Fruit fly (Drosophila melanogaster) whole organism, embryonic: ENCODE data around the gene CG3726.

ENCODE experiments used
- Blimp-1 ChIP-seq: fragments of 200-800 bp; sonication (Bioruptor generic); optimal IDR thresholded peaks from 3 replicates; lab custom pipeline; 2018; ENCODE audit warnings: missing biosample characterization, missing genetic modification characterization, mild to moderate bottlenecking, moderate library complexity, missing genetic modification reagents
- Bteb2 ChIP-seq: fragments of 200-800 bp; sonication (Bioruptor generic); optimal IDR thresholded peaks from 2 replicates; lab custom pipeline; 2016; ENCODE audit warnings: missing biosample characterization, missing genetic modification characterization
- CG10147 ChIP-seq: fragments of 200-800 bp; sonication (Bioruptor generic); optimal IDR thresholded peaks from 2 replicates; lab custom pipeline; 2019; ENCODE audit warnings: missing biosample characterization, mild to moderate bottlenecking, missing genetic modification characterization, moderate library complexity
- CG10959 ChIP-seq: fragments of 200-800 bp; sonication (Bioruptor generic); IDR thresholded peaks from 2 replicates; pipeline ENCODE4 v1.3.6; 2022; ENCODE audit warnings: missing biosample characterization, missing genetic modification characterization
- CG12155 ChIP-seq: fragments of 200-800 bp; sonication (Bioruptor generic); optimal IDR thresholded peaks from 3 replicates; lab custom pipeline; 2016; ENCODE audit warnings: missing biosample characterization, missing genetic modification characterization
- CG13894 ChIP-seq: fragments of 200-800 bp; sonication (Bioruptor generic); optimal IDR thresholded peaks from 3 replicates; lab custom pipeline; 2018; ENCODE audit warnings: missing biosample characterization, mild to moderate bottlenecking, missing genetic modification characterization, moderate library complexity
- CG14050 ChIP-seq: fragments of 200-800 bp; sonication (Bioruptor generic); IDR thresholded peaks from 3 replicates; pipeline ENCODE4 v1.3.6; 2022; ENCODE audit warnings: missing biosample characterization, missing genetic modification characterization
- CG1529 ChIP-seq: fragments of 200-800 bp; sonication (Bioruptor generic); optimal IDR thresholded peaks from 3 replicates; lab custom pipeline; 2018; ENCODE audit warnings: missing biosample characterization, missing genetic modification characterization
- CG1602 ChIP-seq: fragments of 200-800 bp; sonication (Bioruptor generic); optimal IDR thresholded peaks from 3 replicates; lab custom pipeline; 2016; ENCODE audit warnings: missing biosample characterization, missing genetic modification characterization
- CG1647 ChIP-seq: fragments of 200-800 bp; sonication (Bioruptor generic); optimal IDR thresholded peaks from 3 replicates; lab custom pipeline; 2016; ENCODE audit warnings: missing biosample characterization, missing genetic modification characterization
- CG17361 ChIP-seq: fragments of 200-800 bp; sonication (Bioruptor generic); IDR thresholded peaks from 3 replicates; pipeline ENCODE4 v1.3.6; 2022; ENCODE audit warnings: missing biosample characterization, missing genetic modification characterization
- CG17612 ChIP-seq: fragments of 200-800 bp; sonication (Bioruptor generic); IDR thresholded peaks from 2 replicates; pipeline ENCODE4 v1.3.6; 2022; ENCODE audit warnings: missing biosample characterization, missing genetic modification characterization
- CG2678 ChIP-seq: fragments of 200-800 bp; sonication (Bioruptor generic); optimal IDR thresholded peaks from 3 replicates; lab custom pipeline; 2019; ENCODE audit warnings: missing biosample characterization, mild to moderate bottlenecking, missing genetic modification characterization, moderate library complexity
- CG30020 ChIP-seq: fragments of 200-800 bp; optimal IDR thresholded peaks from 2 replicates; lab custom pipeline; 2019; ENCODE audit warnings: missing biosample characterization, mild to moderate bottlenecking, missing genetic modification characterization, moderate library complexity
- CG31388 ChIP-seq: fragments of 200-800 bp; sonication (Bioruptor generic); optimal IDR thresholded peaks from 2 replicates; lab custom pipeline; 2016; ENCODE audit warnings: missing biosample characterization, missing genetic modification characterization
- CG3995 ChIP-seq: fragments of 200-800 bp; sonication (Bioruptor generic); optimal IDR thresholded peaks from 3 replicates; lab custom pipeline; 2016; ENCODE audit warnings: missing biosample characterization, missing genetic modification characterization
- CG4617 ChIP-seq: fragments of 200-800 bp; sonication (Bioruptor generic); optimal IDR thresholded peaks from 3 replicates; lab custom pipeline; 2016; ENCODE audit warnings: missing biosample characterization, missing genetic modification characterization, borderline replicate concordance
- CG4707 ChIP-seq: fragments of 200-800 bp; sonication (Bioruptor generic); optimal IDR thresholded peaks from 2 replicates; lab custom pipeline; 2018; ENCODE audit warnings: missing biosample characterization, mild to moderate bottlenecking, missing genetic modification characterization, moderate library complexity
- CG4820 ChIP-seq: fragments of 200-800 bp; sonication (Bioruptor generic); optimal IDR thresholded peaks from 3 replicates; lab custom pipeline; 2016; ENCODE audit warnings: missing biosample characterization, missing genetic modification characterization
- CG7556 ChIP-seq: fragments of 200-800 bp; sonication (Bioruptor generic); optimal IDR thresholded peaks from 2 replicates; lab custom pipeline; 2017; ENCODE audit warnings: missing biosample characterization, mild to moderate bottlenecking, missing genetic modification characterization
- Camta ChIP-seq: fragments of 200-800 bp; sonication (Bioruptor generic); optimal IDR thresholded peaks from 2 replicates; lab custom pipeline; 2016; ENCODE audit warnings: missing biosample characterization, missing genetic modification characterization
- Hmr ChIP-seq: fragments of 200-800 bp; sonication (Bioruptor generic); optimal IDR thresholded peaks from 3 replicates; lab custom pipeline; 2017; ENCODE audit warnings: mild to moderate bottlenecking, missing biosample characterization, missing genetic modification reagents, missing genetic modification characterization
- Hr51 ChIP-seq, 2 experiments: fragments of 200-800 bp; sonication (Bioruptor generic); optimal IDR thresholded peaks; 2 replicates in 1 of 2; 3 replicates in 1 of 2; lab custom pipeline; 2016 to 2018; ENCODE audit warnings: missing biosample characterization in 2 of 2, missing genetic modification characterization in 2 of 2, mild to moderate bottlenecking in 1 of 2, moderate library complexity in 1 of 2
- Hr78 ChIP-seq, 2 experiments: fragments of 200-800 bp in 1 of 2; fragments of >200 bp in 1 of 2; sonication (Bioruptor generic) in 1 of 2; optimal IDR thresholded peaks; 2 replicates each; lab custom pipeline; 2017 to 2019; ENCODE audit warnings: missing biosample characterization in 2 of 2, missing genetic modification characterization in 2 of 2, mild to moderate bottlenecking in 1 of 2, moderate library complexity in 1 of 2
- Myb ChIP-seq: fragments of 200-800 bp; sonication (Bioruptor generic); optimal IDR thresholded peaks from 2 replicates; lab custom pipeline; 2016; ENCODE audit warnings: missing biosample characterization, missing genetic modification characterization
- NFAT ChIP-seq: fragments of 200-800 bp; sonication (Bioruptor generic); IDR thresholded peaks from 2 replicates; pipeline ENCODE4 v1.3.6; 2022; ENCODE audit warnings: missing biosample characterization, missing genetic modification characterization
- Nf-YA ChIP-seq: fragments of 200-800 bp; sonication (Bioruptor generic); IDR thresholded peaks from 2 replicates; pipeline ENCODE4 v1.3.6; 2022; ENCODE audit warnings: missing biosample characterization, missing genetic modification characterization
- PHDP ChIP-seq: fragments of 200-800 bp; sonication (Bioruptor generic); optimal IDR thresholded peaks from 3 replicates; lab custom pipeline; 2018; ENCODE audit warnings: missing biosample characterization, mild to moderate bottlenecking, missing genetic modification characterization, moderate library complexity
- Sox102F ChIP-seq: fragments of 200-800 bp; sonication (Bioruptor generic); optimal IDR thresholded peaks from 2 replicates; lab custom pipeline; 2018; ENCODE audit warnings: missing biosample characterization, mild to moderate bottlenecking, missing genetic modification characterization, moderate library complexity
- bab2 ChIP-seq: fragments of 200-800 bp; sonication (Bioruptor generic); optimal IDR thresholded peaks from 2 replicates; lab custom pipeline; 2016; ENCODE audit warnings: missing biosample characterization, missing genetic modification characterization
- chif ChIP-seq, 2 experiments: fragments of 200-800 bp; sonication (Bioruptor generic); optimal IDR thresholded peaks; 3 replicates each; lab custom pipeline; 2016; ENCODE audit warnings: missing biosample characterization in 2 of 2, missing genetic modification characterization in 2 of 2
- dysf ChIP-seq: fragments of 200-800 bp; sonication (Bioruptor generic); IDR thresholded peaks from 3 replicates; pipeline ENCODE4 v1.3.6; 2022; ENCODE audit warnings: missing biosample characterization, missing genetic modification characterization
- en ChIP-seq: fragments of 200-800 bp; sonication (Bioruptor generic); optimal IDR thresholded peaks from 2 replicates; lab custom pipeline; 2016; ENCODE audit warnings: missing biosample characterization, missing genetic modification characterization
- gcm2 ChIP-seq: fragments of 200-800 bp; sonication (Bioruptor generic); optimal IDR thresholded peaks from 2 replicates; lab custom pipeline; 2016; ENCODE audit warnings: missing biosample characterization, missing genetic modification characterization
- gsb ChIP-seq: fragments of 200-800 bp; sonication (Bioruptor generic); IDR thresholded peaks from 2 replicates; pipeline ENCODE4 v1.3.6; 2022; ENCODE audit warnings: missing biosample characterization, missing genetic modification characterization
- ind ChIP-seq: fragments of 200-800 bp; sonication (Bioruptor generic); optimal IDR thresholded peaks from 3 replicates; lab custom pipeline; 2016; ENCODE audit warnings: missing biosample characterization, missing genetic modification characterization
- klu ChIP-seq: fragments of 200-800 bp; sonication (Bioruptor generic); IDR thresholded peaks from 2 replicates; pipeline ENCODE4 v1.3.6; 2022; ENCODE audit warnings: missing biosample characterization, missing genetic modification characterization
- lola ChIP-seq, 3 experiments: fragments of >200 bp in 2 of 3; fragments of 200-800 bp in 1 of 3; sonication (Bioruptor generic) in 1 of 3; optimal IDR thresholded peaks; 2 replicates each; lab custom pipeline; 2017 to 2019; ENCODE audit warnings: missing biosample characterization in 3 of 3, missing genetic modification characterization in 3 of 3, mild to moderate bottlenecking in 1 of 3, moderate library complexity in 1 of 3
- onecut ChIP-seq: fragments of 200-800 bp; sonication (Bioruptor generic); IDR thresholded peaks from 2 replicates; pipeline ENCODE4 v1.3.6; 2022; ENCODE audit warnings: missing biosample characterization, missing genetic modification characterization
- org-1 ChIP-seq: fragments of 200-800 bp; sonication (Bioruptor generic); optimal IDR thresholded peaks from 2 replicates; lab custom pipeline; 2017; ENCODE audit warnings: missing biosample characterization, missing genetic modification characterization
- phol ChIP-seq: fragments of 200-800 bp; sonication (Bioruptor generic); optimal IDR thresholded peaks from 3 replicates; lab custom pipeline; 2018; ENCODE audit warnings: missing biosample characterization, mild to moderate bottlenecking, missing genetic modification characterization, moderate library complexity
- pzg ChIP-seq: fragments of 200-800 bp; sonication (Bioruptor generic); optimal IDR thresholded peaks from 3 replicates; lab custom pipeline; 2018; ENCODE audit warnings: missing biosample characterization, mild to moderate bottlenecking, missing genetic modification characterization, moderate library complexity
- repo ChIP-seq: fragments of 200-800 bp; sonication (Bioruptor generic); optimal IDR thresholded peaks from 2 replicates; lab custom pipeline; 2016; ENCODE audit warnings: missing biosample characterization, missing genetic modification characterization
- row ChIP-seq: fragments of 200-800 bp; sonication (Bioruptor generic); IDR thresholded peaks from 3 replicates; pipeline ENCODE4 v1.3.6; 2022; ENCODE audit warnings: missing biosample characterization, missing genetic modification characterization
- sc ChIP-seq, 3 experiments: fragments of >200 bp in 2 of 3; fragments of 200-800 bp in 1 of 3; sonication (Bioruptor generic) in 1 of 3; optimal IDR thresholded peaks; 2 replicates in 2 of 3; 3 replicates in 1 of 3; lab custom pipeline; 2017; ENCODE audit warnings: mild to moderate bottlenecking in 1 of 3, missing biosample characterization in 1 of 3, missing genetic modification characterization in 1 of 3, missing genetic modification reagents in 1 of 3
- slbo ChIP-seq: fragments of 200-800 bp; sonication (Bioruptor generic); IDR thresholded peaks from 2 replicates; pipeline ENCODE4 v1.3.6; 2022; ENCODE audit warnings: missing biosample characterization, missing genetic modification characterization
- tgo ChIP-seq: fragments of 200-800 bp; sonication (Bioruptor generic); IDR thresholded peaks from 3 replicates; pipeline ENCODE4 v1.3.6; 2022; ENCODE audit warnings: missing biosample characterization, missing genetic modification characterization
- vfl ChIP-seq: fragments of 200-800 bp; sonication (Bioruptor generic); optimal IDR thresholded peaks from 2 replicates; lab custom pipeline; 2016; ENCODE audit warnings: missing biosample characterization, missing genetic modification characterization
- zfh1 ChIP-seq: fragments of 200-800 bp; sonication (Bioruptor generic); IDR thresholded peaks from 3 replicates; pipeline ENCODE4 v1.3.6; 2022; ENCODE audit warnings: missing biosample characterization, missing genetic modification characterization

CG3726 gene

DNA sequence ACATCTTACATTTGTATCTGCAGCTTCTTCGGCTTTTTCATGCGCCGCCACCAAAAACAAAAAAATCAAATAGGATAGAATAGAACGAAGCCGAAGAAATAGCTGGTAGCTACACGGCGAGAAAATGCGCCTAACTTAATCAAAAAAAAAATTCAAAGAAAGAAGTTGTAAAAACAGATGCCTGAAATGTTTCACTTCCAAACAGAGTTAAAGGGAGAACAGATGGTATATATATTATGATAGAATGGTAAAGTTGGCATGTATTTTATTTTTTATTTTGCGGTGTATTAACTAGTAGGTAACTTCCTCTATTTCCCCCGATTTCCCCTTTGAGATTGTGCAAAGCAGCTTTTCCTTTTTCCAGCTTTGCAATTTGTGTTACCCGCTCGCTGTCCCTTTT lies 7.5 kb downstream of the CG3726 start (continued):
- TF ChIP-seq PHDP (tag; lab: Kevin White, UChicago), result peak; percentile 47
- peak; percentile 10 for TF ChIP-seq bab2
- TF ChIP-seq gcm2, result no peak
- peak; percentile 33; the same call in 1 of the 2 replicates for TF ChIP-seq slbo (GFP tag; lab: Robert Waterston, UW)
- TF ChIP-seq Hmr, result peak; percentile 2
- TF ChIP-seq en, result no peak
- peak; percentile 59 for TF ChIP-seq row (GFP tag; lab: Robert Waterston, UW)
- TF ChIP-seq repo (GFP tag; lab: Kevin White, UChicago), result no peak
- TF ChIP-seq phol (tag; lab: Kevin White, UChicago), result peak; percentile 47
- TF ChIP-seq CG31388 (GFP tag; lab: Kevin White, UChicago), result no peak
- TF ChIP-seq CG4820, result peak; percentile 32
- peak in 1 of 2 experiments; percentile 37 for TF ChIP-seq Hr51 (GFP tag; optimal IDR thresholded peaks at IDR 0.05; lab: Kevin White, UChicago)
- no peak for TF ChIP-seq CG17361 (GFP tag; lab: Robert Waterston, UW)
- 0 out of 2 replicates have a peak, but pooled peaks have one; percentile 12 for TF ChIP-seq CG10959 (GFP tag; lab: Robert Waterston, UW)
- peak; percentile 15; the same call in 1 of the 3 replicates for TF ChIP-seq tgo (GFP tag; lab: Robert Waterston, UW)
- TF ChIP-seq CG10147 (GFP tag; lab: Kevin White, UChicago), result peak; percentile 11
- TF ChIP-seq ind, result peak; percentile 18
- peak; percentile 42 for TF ChIP-seq Blimp-1
- TF ChIP-seq zfh1 (GFP tag; lab: Robert Waterston, UW), result 0 out of 3 replicates have a peak, but pooled peaks have one; percentile 10
- peak; percentile 42 for TF ChIP-seq CG7556 (GFP tag; lab: Kevin White, UChicago)
- TF ChIP-seq, all 482 proteins: peak for 83

DNA sequence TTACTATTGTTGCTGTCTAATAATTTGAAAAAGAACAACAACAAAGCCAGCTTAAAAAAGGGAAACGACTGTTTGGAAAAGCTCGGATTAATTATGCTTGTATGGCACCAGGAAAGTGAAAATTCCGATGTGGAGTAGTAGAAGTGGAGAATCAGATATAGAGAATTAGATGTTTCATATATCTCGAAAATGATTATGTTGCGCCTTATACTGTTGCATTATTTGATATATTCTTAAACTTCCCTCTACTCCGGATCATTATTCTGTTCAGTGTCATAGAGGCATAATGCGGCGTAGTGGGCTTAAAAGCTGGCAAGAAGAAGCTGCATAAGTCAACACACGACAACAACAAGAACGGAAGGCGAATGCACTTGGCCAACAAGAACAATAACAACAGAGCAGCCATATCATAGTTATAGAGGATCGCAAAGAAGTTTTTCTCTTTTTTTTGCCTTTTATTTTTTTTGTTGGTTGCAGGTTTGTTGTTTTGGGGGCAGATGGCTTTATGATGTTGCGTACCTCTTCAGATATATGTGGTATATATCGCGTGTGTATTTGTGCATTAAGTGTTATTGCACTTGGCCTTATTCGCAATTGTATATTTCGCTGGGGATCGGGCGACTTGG lies 9.0 kb downstream of the CG3726 start:
- no peak for TF ChIP-seq CG14050 (GFP tag; lab: Robert Waterston, UW)
- TF ChIP-seq vfl (GFP tag; lab: Kevin White, UChicago), result no peak
- no peak for TF ChIP-seq lola (GFP tag; optimal IDR thresholded peaks at IDR 0.05; lab: Kevin White, UChicago)
- TF ChIP-seq Bteb2 (GFP tag; lab: Kevin White, UChicago), result no peak
- TF ChIP-seq CG30020, result no peak
- TF ChIP-seq CG17612 (GFP tag; lab: Robert Waterston, UW), result no peak
- TF ChIP-seq org-1 (GFP tag; lab: Kevin White, UChicago), result no peak
- TF ChIP-seq Hr78 (GFP tag; optimal IDR thresholded peaks at IDR 0.05; lab: Kevin White, UChicago), result no peak
- 0 out of 2 replicates have a peak, but pooled peaks have one; percentile 14 for TF ChIP-seq onecut (GFP tag; lab: Robert Waterston, UW)
- TF ChIP-seq CG12155 (GFP tag; lab: Kevin White, UChicago), result no peak
- no peak for TF ChIP-seq CG3995 (GFP tag; lab: Kevin White, UChicago)
- TF ChIP-seq CG1602 (GFP tag; lab: Kevin White, UChicago), result no peak
- TF ChIP-seq sc (optimal IDR thresholded peaks at IDR 0.05; lab: Kevin White, UChicago), result no peak
- no peak for TF ChIP-seq sc (GFP tag; optimal IDR thresholded peaks at IDR 0.05; lab: Kevin White, UChicago)
- TF ChIP-seq dysf, result 0 out of 3 replicates have a peak, but pooled peaks have one; percentile 26
- no peak for TF ChIP-seq Myb (GFP tag; lab: Kevin White, UChicago)
- no peak for TF ChIP-seq pzg (GFP tag; lab: Kevin White, UChicago)
- TF ChIP-seq NFAT (GFP tag; lab: Robert Waterston, UW), result no peak
- TF ChIP-seq CG1529 (GFP tag; lab: Kevin White, UChicago), result no peak
- no peak for TF ChIP-seq klu (GFP tag; lab: Robert Waterston, UW)
- no peak for TF ChIP-seq gsb
- no peak for TF ChIP-seq Sox102F (GFP tag; lab: Kevin White, UChicago)
- no peak for TF ChIP-seq CG1647
- no peak for TF ChIP-seq CG2678 (tag; lab: Kevin White, UChicago)
- TF ChIP-seq CG13894 (tag; lab: Kevin White, UChicago), result no peak
- TF ChIP-seq Camta (GFP tag; lab: Kevin White, UChicago), result no peak
- no peak for TF ChIP-seq CG4617 (GFP tag; lab: Kevin White, UChicago)
- TF ChIP-seq Nf-YA, result no peak
- no peak for TF ChIP-seq CG4707
- TF ChIP-seq chif (GFP tag; optimal IDR thresholded peaks at IDR 0.05; lab: Kevin White, UChicago), result no peak
